Fruit fly (Drosophila melanogaster): ENCODE measurements around the gene CG31287.

CG31287 gene

DNA sequence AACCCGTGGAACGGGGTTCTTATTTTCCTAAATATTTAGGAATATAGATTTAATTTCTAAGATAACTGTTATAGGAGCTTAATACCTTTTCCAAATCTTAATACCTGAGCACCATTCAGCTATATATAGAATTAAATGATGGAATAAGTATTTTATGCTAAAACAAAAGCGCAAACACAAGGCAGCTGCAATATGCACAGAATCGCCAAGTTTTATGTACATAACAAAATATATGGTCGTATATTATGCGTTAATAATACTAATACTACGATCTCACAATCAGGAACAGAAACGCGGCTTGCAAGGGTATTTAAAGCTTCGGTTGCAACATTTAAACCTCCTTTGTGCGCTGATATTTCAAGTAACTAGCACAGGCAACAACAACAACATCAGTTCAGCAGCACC is 31.6 kb downstream of the CG31287 start:
- TF ChIP-seq ovo (GFP tag; optimal IDR thresholded peaks at IDR 0.05) (no peak), toe (GFP tag; optimal IDR thresholded peaks at IDR 0.05) (no peak), Hr96 (GFP tag; optimal IDR thresholded peaks at IDR 0.05) (no peak), CG33017 (tag; optimal IDR thresholded peaks at IDR 0.05) (no peak), Mnt (GFP tag; optimal IDR thresholded peaks at IDR 0.05) (no peak), Crg-1 (GFP tag; optimal IDR thresholded peaks at IDR 0.05) (no peak), pad (GFP tag; optimal IDR thresholded peaks at IDR 0.05) (no peak), cnc (optimal IDR thresholded peaks at IDR 0.05) (no peak), CG7101 (tag; optimal IDR thresholded peaks at IDR 0.05) (no peak), tj (GFP tag; optimal IDR thresholded peaks at IDR 0.05) (no peak)

DNA sequence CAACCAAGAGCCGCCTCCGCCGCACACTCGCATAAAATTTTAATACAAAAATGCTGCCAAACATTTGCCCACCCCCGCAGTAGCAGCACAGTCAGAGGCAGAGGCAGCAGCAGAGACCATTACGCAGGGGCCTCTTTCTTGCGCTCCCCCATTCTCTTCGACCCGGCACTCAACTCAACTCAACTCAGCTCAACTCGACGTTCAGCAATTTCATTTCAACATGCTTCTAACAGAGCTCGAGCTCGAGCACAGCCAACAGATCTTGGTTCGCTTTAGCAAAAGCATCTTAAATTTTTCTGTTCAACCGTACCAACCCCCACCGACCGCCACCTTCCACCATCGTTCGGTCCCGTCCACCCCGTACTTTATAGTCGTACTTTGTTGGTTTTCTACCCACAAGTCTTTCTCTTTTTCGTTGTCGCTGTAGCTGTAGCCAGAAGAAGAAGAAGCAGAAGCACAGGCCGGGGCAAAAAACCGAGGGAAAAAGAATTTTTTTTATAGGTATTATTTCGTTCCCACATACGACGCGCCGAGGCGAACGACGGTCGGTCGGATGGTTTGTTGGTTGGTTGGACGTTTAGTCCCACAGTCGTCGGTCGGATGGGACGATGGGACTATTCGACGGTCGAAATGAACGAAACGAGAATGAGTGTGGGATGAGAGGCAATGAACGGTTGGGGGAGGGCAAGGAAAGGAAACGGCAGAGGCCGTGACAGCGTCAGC is 32.2 kb downstream of the CG31287 start:
- TF ChIP-seq bab1 (GFP tag; optimal IDR thresholded peaks at IDR 0.05) (peak; percentile 2), CG11617 (GFP tag; optimal IDR thresholded peaks at IDR 0.05) (no peak), cnc (optimal IDR thresholded peaks at IDR 0.05) (no peak), ovo (GFP tag; optimal IDR thresholded peaks at IDR 0.05) (peak; percentile 22), cic (GFP tag; optimal IDR thresholded peaks at IDR 0.05) (peak; percentile 91), CG5204 (GFP tag; optimal IDR thresholded peaks at IDR 0.05) (no peak), toe (GFP tag; optimal IDR thresholded peaks at IDR 0.05) (peak; percentile 59), CG14711 (tag; optimal IDR thresholded peaks at IDR 0.05) (no peak), Crg-1 (GFP tag; optimal IDR thresholded peaks at IDR 0.05) (peak; percentile 12), CG7045 (GFP tag; optimal IDR thresholded peaks at IDR 0.05) (no peak), tj (GFP tag; optimal IDR thresholded peaks at IDR 0.05) (no peak), Hr96 (GFP tag; optimal IDR thresholded peaks at IDR 0.05) (peak; percentile 61), CG1620 (GFP tag; optimal IDR thresholded peaks at IDR 0.05) (no peak), kay (GFP tag; ENCODE audit: borderline replicate concordance) (peak; percentile 95), Mnt (GFP tag; optimal IDR thresholded peaks at IDR 0.05) (peak; percentile 75), CG7101 (tag; optimal IDR thresholded peaks at IDR 0.05) (no peak), CG33017 (tag; optimal IDR thresholded peaks at IDR 0.05) (no peak), CG12768 (GFP tag; optimal IDR thresholded peaks at IDR 0.05) (peak; percentile 47), pad (GFP tag; optimal IDR thresholded peaks at IDR 0.05) (peak; percentile 27), Clk (GFP tag; optimal IDR thresholded peaks at IDR 0.05) (peak; percentile 48)

DNA sequence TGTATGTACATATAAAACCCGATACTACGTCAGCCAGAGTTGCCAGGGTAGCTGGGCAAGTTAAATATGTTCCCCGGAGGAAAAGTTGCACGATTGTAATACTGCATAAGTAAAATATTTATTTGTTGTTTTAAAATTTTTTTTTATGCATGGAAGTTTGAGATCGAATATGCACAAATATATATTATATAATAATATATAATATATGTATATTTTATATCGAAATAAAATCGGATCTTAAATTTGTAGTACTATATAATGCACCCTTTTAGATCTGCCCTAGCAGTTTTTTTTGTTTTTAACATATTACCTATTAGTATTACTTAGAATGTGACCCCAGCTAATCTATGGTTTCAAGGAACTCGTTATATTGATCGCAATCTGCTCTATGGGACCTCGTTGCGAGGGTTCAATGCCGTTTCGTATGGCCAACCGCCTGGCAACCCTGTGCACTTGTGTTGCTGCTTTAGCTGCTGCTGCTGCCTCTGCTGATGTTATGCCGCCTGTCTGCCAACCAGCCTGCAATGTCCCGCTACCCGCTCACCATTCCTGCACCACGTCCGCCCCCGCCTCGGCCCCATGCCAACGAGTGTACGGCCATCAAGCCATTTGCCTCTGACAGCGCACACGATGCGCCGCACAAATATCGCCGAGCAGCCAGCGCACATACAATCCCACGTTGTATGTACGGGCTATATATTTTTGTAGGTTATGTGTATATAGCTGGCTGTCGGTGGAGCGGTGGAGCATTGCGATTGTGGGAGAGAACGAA is 33.0 kb downstream of the CG31287 start:
- TF ChIP-seq CG14711 (tag; optimal IDR thresholded peaks at IDR 0.05) (peak; percentile 87), tj (GFP tag; optimal IDR thresholded peaks at IDR 0.05) (peak; percentile 73), ovo (GFP tag; optimal IDR thresholded peaks at IDR 0.05) (peak; percentile 35), toe (GFP tag; optimal IDR thresholded peaks at IDR 0.05) (peak; percentile 52), CG33017 (tag; optimal IDR thresholded peaks at IDR 0.05) (peak; percentile 92), CG12768 (GFP tag; optimal IDR thresholded peaks at IDR 0.05) (peak; percentile 87), CG7101 (tag; optimal IDR thresholded peaks at IDR 0.05) (peak; percentile 91), Hr96 (GFP tag; optimal IDR thresholded peaks at IDR 0.05) (peak; percentile 72), pad (GFP tag; optimal IDR thresholded peaks at IDR 0.05) (no peak), bab1 (GFP tag; optimal IDR thresholded peaks at IDR 0.05) (peak; percentile 42), CG11617 (GFP tag; optimal IDR thresholded peaks at IDR 0.05) (peak; percentile 99), Clk (GFP tag; optimal IDR thresholded peaks at IDR 0.05) (peak; percentile 58), CG1620 (GFP tag; optimal IDR thresholded peaks at IDR 0.05) (peak; percentile 12), Crg-1 (GFP tag; optimal IDR thresholded peaks at IDR 0.05) (no peak), CG5204 (GFP tag; optimal IDR thresholded peaks at IDR 0.05) (peak; percentile 38), cic (GFP tag; optimal IDR thresholded peaks at IDR 0.05) (peak; percentile 89), CG7045 (GFP tag; optimal IDR thresholded peaks at IDR 0.05) (peak; percentile 96), cnc (optimal IDR thresholded peaks at IDR 0.05) (no peak), Mnt (GFP tag; optimal IDR thresholded peaks at IDR 0.05) (peak; percentile 88), kay (GFP tag; ENCODE audit: borderline replicate concordance) (no peak)

DNA sequence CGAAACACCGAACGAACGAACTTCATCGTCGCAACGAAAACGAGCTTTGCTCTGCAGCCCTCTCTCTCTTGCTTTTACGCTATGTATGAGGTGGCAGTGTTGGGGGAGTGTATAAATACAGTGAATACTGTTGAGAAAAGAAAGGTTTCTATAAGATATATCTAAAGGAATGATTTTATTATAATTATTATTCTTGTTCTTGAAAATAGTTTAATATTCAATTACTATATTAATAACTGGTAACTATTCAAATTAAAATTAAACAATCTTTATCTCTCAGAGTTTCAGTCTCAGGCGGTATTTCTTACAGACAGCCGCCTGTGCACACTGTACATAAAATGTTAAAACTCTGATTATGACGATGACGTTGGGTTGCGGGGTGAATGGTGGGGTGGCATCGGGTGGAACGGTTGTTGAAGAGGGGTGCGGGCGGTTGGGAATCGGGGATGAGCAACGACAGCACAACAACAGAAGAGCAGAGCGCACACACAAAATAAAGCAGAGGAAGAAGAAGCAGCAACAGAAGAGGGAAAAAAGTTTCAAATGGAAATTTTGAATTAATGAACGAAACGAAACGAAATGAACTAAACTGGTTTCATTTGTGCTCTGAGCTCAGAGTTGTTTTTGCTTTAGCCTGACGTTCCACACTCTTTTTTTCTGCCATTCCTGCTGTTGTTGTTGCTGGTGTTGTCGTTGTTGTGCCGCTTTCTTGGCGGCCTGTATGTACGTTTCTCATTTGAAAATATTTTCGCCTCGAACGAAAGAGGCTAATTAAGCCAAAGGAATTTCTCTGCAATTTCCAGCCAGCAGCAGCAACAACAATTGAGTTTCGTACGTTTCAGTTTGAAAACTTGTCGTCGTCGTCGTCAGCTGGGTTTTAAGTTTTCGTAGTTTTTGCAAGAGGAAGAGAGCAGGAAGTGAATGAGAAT is 33.8 kb downstream of the CG31287 start:
- peak; percentile 78 for TF ChIP-seq cic (GFP tag; optimal IDR thresholded peaks at IDR 0.05)
- peak; percentile 85 for TF ChIP-seq Crg-1 (GFP tag; optimal IDR thresholded peaks at IDR 0.05)
- TF ChIP-seq CG1620 (GFP tag; optimal IDR thresholded peaks at IDR 0.05) = peak; percentile 63
- TF ChIP-seq tj (GFP tag; optimal IDR thresholded peaks at IDR 0.05) = peak; percentile 84
- peak; percentile 69 for TF ChIP-seq toe (GFP tag; optimal IDR thresholded peaks at IDR 0.05)
- peak; percentile 98 for TF ChIP-seq bab1 (GFP tag; optimal IDR thresholded peaks at IDR 0.05)
- no peak for TF ChIP-seq cnc (optimal IDR thresholded peaks at IDR 0.05)
- peak; percentile 25 for TF ChIP-seq Mnt (GFP tag; optimal IDR thresholded peaks at IDR 0.05)
- peak; percentile 79 for TF ChIP-seq Clk (GFP tag; optimal IDR thresholded peaks at IDR 0.05)
- peak; percentile 96 for TF ChIP-seq CG11617 (GFP tag; optimal IDR thresholded peaks at IDR 0.05)
- peak; percentile 99 for TF ChIP-seq kay (GFP tag; ENCODE audit: borderline replicate concordance)
- TF ChIP-seq ovo (GFP tag; optimal IDR thresholded peaks at IDR 0.05) = peak; percentile 87
- TF ChIP-seq CG12768 (GFP tag; optimal IDR thresholded peaks at IDR 0.05) = peak; percentile 96
- peak; percentile 38 for TF ChIP-seq Hr96 (GFP tag; optimal IDR thresholded peaks at IDR 0.05)
- peak; percentile 95 for TF ChIP-seq CG7045 (GFP tag; optimal IDR thresholded peaks at IDR 0.05)
- TF ChIP-seq CG7101 (tag; optimal IDR thresholded peaks at IDR 0.05) = peak; percentile 99
- peak; percentile 97 for TF ChIP-seq pad (GFP tag; optimal IDR thresholded peaks at IDR 0.05)
- TF ChIP-seq CG33017 (tag; optimal IDR thresholded peaks at IDR 0.05) = peak; percentile 99
- TF ChIP-seq CG5204 (GFP tag; optimal IDR thresholded peaks at IDR 0.05) = peak; percentile 83
- peak; percentile 97 for TF ChIP-seq CG14711 (tag; optimal IDR thresholded peaks at IDR 0.05)
